Fruit fly (Drosophila melanogaster): ENCODE data around the gene CG1113.

- no peak for TF ChIP-seq ttk (optimal IDR thresholded peaks at IDR 0.05)
- no peak for TF ChIP-seq insv (optimal IDR thresholded peaks at IDR 0.05)
- TF ChIP-seq psq (optimal IDR thresholded peaks at IDR 0.05) = no peak
- no peak for TF ChIP-seq h (optimal IDR thresholded peaks at IDR 0.05)
- no peak for TF ChIP-seq Myc (optimal IDR thresholded peaks at IDR 0.05)
Measured at dm6 chr3R:5261996-5262535, 9.1 kb downstream of the CG1113 start.
